Fruit fly (Drosophila melanogaster) Kc167 (cell line): ENCODE results near the gene cac.

Experiments used
- Myc ChIP-seq: fragments of >200 bp; optimal IDR thresholded peaks from 2 replicates; lab custom pipeline; 2017; ENCODE audit warnings: missing external identifiers
- Sin3A ChIP-seq: fragments of >200 bp; optimal IDR thresholded peaks from 2 replicates; lab custom pipeline; 2018; ENCODE audit warnings: missing external identifiers
- h ChIP-seq: fragments of >200 bp; optimal IDR thresholded peaks from 3 replicates; lab custom pipeline; 2018; ENCODE audit warnings: missing external identifiers
- insv ChIP-seq: fragments of >200 bp; optimal IDR thresholded peaks from 3 replicates; lab custom pipeline; 2018; ENCODE audit warnings: missing external identifiers

DNA sequence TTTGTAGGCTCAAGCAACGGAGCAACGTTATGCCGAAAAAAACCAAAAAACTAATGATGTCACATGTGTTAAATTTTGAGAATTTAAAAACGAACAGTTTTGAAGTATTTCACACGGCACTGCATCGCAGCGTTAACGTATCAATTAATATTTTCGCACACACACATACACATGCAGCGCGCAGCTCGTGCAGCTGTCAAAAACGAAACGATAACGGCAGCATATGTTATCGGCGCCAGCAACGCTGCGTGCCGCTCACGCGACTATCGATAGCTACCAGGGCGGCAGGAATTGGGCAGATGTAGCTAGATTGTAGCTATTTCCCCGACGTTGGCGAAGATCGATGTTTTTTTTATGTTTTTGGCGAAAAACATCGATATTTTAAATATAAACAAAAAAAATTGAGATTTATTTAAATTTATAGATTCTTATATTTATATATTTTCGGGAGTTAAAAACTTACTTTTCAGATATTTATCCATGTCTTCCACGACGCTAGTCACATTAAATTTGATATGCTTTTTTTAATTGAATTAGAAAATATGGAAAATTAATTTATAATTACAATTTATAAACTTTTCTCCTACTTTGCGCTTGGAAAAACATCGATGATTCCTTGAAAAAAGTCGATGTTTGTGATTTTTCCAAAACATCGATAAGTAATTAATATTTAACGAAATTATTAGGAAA lies 44.1 kb upstream of the cac start, which contains the start of gene Usp7:
- no peak for TF ChIP-seq Sin3A
- no peak for TF ChIP-seq h (lab: Kevin White, UChicago)
- TF ChIP-seq insv (lab: Kevin White, UChicago), result no peak
- TF ChIP-seq Myc (lab: Kevin White, UChicago), result no peak
